Fruit fly (Drosophila melanogaster) whole organism, embryonic: ENCODE measurements around the gene dachs.

Experiments
- Atf6 ChIP-seq: fragments of 200-800 bp; sonication (Bioruptor generic); IDR thresholded peaks from 2 replicates; pipeline ENCODE4 v1.3.6; 2022; ENCODE audit warnings: missing biosample characterization, missing genetic modification characterization
- B-H2 ChIP-seq: fragments of 200-800 bp; sonication (Bioruptor generic); optimal IDR thresholded peaks from 2 replicates; lab custom pipeline; 2018; ENCODE audit warnings: missing biosample characterization, mild to moderate bottlenecking, missing genetic modification characterization
- BEAF-32 ChIP-seq: fragments of 200-800 bp; sonication (Bioruptor generic); optimal IDR thresholded peaks from 3 replicates; lab custom pipeline; 2017; ENCODE audit warnings: missing biosample characterization, missing genetic modification characterization, mild to moderate bottlenecking, moderate library complexity, missing genetic modification reagents
- CG10209 ChIP-seq: fragments of 200-800 bp; sonication (Bioruptor generic); optimal IDR thresholded peaks from 3 replicates; lab custom pipeline; 2017; ENCODE audit warnings: missing biosample characterization, mild to moderate bottlenecking, missing genetic modification characterization, missing genetic modification reagents
- CG10366 ChIP-seq: fragments of 200-800 bp; sonication (Bioruptor generic); IDR thresholded peaks from 2 replicates; pipeline ENCODE4 v1.3.6; 2022; ENCODE audit warnings: missing biosample characterization, missing genetic modification characterization
- CG10543 ChIP-seq: fragments of 200-800 bp; sonication (Bioruptor generic); optimal IDR thresholded peaks from 3 replicates; lab custom pipeline; 2017; ENCODE audit warnings: missing biosample characterization, mild to moderate bottlenecking, missing genetic modification characterization, moderate library complexity
- CG10654 ChIP-seq: fragments of 200-800 bp; sonication (Bioruptor generic); optimal IDR thresholded peaks from 2 replicates; lab custom pipeline; 2016; ENCODE audit warnings: missing biosample characterization, missing genetic modification characterization
- CG11504 ChIP-seq: fragments of 200-800 bp; sonication (Bioruptor generic); optimal IDR thresholded peaks from 3 replicates; lab custom pipeline; 2019; ENCODE audit warnings: missing biosample characterization, mild to moderate bottlenecking, missing genetic modification characterization, moderate library complexity
- CG13123 ChIP-seq: fragments of 200-800 bp; sonication (Bioruptor generic); optimal IDR thresholded peaks from 2 replicates; lab custom pipeline; 2016; ENCODE audit warnings: missing biosample characterization, missing genetic modification characterization
- CG14710 ChIP-seq: fragments of 200-800 bp; sonication (Bioruptor generic); optimal IDR thresholded peaks from 3 replicates; lab custom pipeline; 2019; ENCODE audit warnings: missing biosample characterization, mild to moderate bottlenecking, missing genetic modification characterization, moderate library complexity
- CG1647 ChIP-seq: fragments of 200-800 bp; sonication (Bioruptor generic); optimal IDR thresholded peaks from 3 replicates; lab custom pipeline; 2016; ENCODE audit warnings: missing biosample characterization, missing genetic modification characterization
- CG17802 ChIP-seq: fragments of 200-800 bp; sonication (Bioruptor generic); optimal IDR thresholded peaks from 2 replicates; lab custom pipeline; 2018; ENCODE audit warnings: missing biosample characterization, mild to moderate bottlenecking, missing genetic modification characterization, moderate library complexity
- CG1792 ChIP-seq: fragments of 200-800 bp; sonication (Bioruptor generic); optimal IDR thresholded peaks from 2 replicates; lab custom pipeline; 2016; ENCODE audit warnings: missing biosample characterization, missing genetic modification characterization
- CG2120 ChIP-seq: fragments of 200-800 bp; sonication (Bioruptor generic); optimal IDR thresholded peaks from 3 replicates; lab custom pipeline; 2016; ENCODE audit warnings: missing biosample characterization, missing genetic modification characterization
- CG2129 ChIP-seq: fragments of 200-800 bp; sonication (Bioruptor generic); IDR thresholded peaks from 2 replicates; pipeline ENCODE4 v1.3.6; 2022; ENCODE audit warnings: missing biosample characterization, missing genetic modification characterization; ENCODE audit not compliant: partially characterized antibody
- CG2712 ChIP-seq: fragments of 200-800 bp; optimal IDR thresholded peaks from 3 replicates; lab custom pipeline; 2019; ENCODE audit warnings: missing biosample characterization, mild to moderate bottlenecking, missing genetic modification characterization, moderate library complexity
- CG2889 ChIP-seq: fragments of 200-800 bp; sonication (Bioruptor generic); IDR thresholded peaks from 3 replicates; pipeline ENCODE4 v1.3.6; 2022; ENCODE audit warnings: missing biosample characterization, missing genetic modification characterization
- CG30020 ChIP-seq: fragments of 200-800 bp; optimal IDR thresholded peaks from 2 replicates; lab custom pipeline; 2019; ENCODE audit warnings: missing biosample characterization, mild to moderate bottlenecking, missing genetic modification characterization, moderate library complexity
- CG30431 ChIP-seq: fragments of 200-800 bp; sonication (Bioruptor generic); optimal IDR thresholded peaks from 2 replicates; lab custom pipeline; 2017; ENCODE audit warnings: missing biosample characterization, missing genetic modification characterization
- CG31365 ChIP-seq: fragments of 200-800 bp; sonication (Bioruptor generic); optimal IDR thresholded peaks from 2 replicates; lab custom pipeline; 2018; ENCODE audit warnings: missing biosample characterization, mild to moderate bottlenecking, missing genetic modification characterization
- CG42726 ChIP-seq: fragments of 200-800 bp; sonication (Bioruptor generic); IDR thresholded peaks from 2 replicates; pipeline ENCODE4 v1.3.6; 2022; ENCODE audit warnings: missing biosample characterization, missing genetic modification characterization; ENCODE audit not compliant: partially characterized antibody
- CG4424 ChIP-seq: fragments of 200-800 bp; sonication (Bioruptor generic); optimal IDR thresholded peaks from 3 replicates; lab custom pipeline; 2016; ENCODE audit warnings: missing biosample characterization, missing genetic modification characterization
- CG5245 ChIP-seq: fragments of 200-800 bp; sonication (Bioruptor generic); optimal IDR thresholded peaks from 3 replicates; lab custom pipeline; 2016; ENCODE audit warnings: missing biosample characterization, missing genetic modification characterization
- CG6689 ChIP-seq: fragments of 200-800 bp; sonication (Bioruptor generic); IDR thresholded peaks from 2 replicates; pipeline ENCODE4 v1.3.6; 2022; ENCODE audit warnings: missing biosample characterization, missing genetic modification characterization
- CG8924 ChIP-seq: fragments of 200-800 bp; optimal IDR thresholded peaks from 3 replicates; lab custom pipeline; 2019; ENCODE audit warnings: missing biosample characterization, mild to moderate bottlenecking, missing genetic modification characterization, moderate library complexity
- CG9609 ChIP-seq: fragments of 200-800 bp; sonication (Bioruptor generic); optimal IDR thresholded peaks from 3 replicates; lab custom pipeline; 2016; ENCODE audit warnings: missing biosample characterization, missing genetic modification characterization
- CG9727 ChIP-seq: fragments of 200-800 bp; sonication (Bioruptor generic); optimal IDR thresholded peaks from 3 replicates; lab custom pipeline; 2017; ENCODE audit warnings: missing biosample characterization, mild to moderate bottlenecking, missing genetic modification characterization
- Dll ChIP-seq: fragments of 200-800 bp; sonication (Bioruptor generic); IDR thresholded peaks from 4 replicates; pipeline ENCODE4 v1.3.6; 2022; ENCODE audit warnings: missing biosample characterization, missing genetic modification characterization; ENCODE audit not compliant: partially characterized antibody
- Fer2 ChIP-seq: fragments of 200-800 bp; sonication (Bioruptor generic); optimal IDR thresholded peaks from 2 replicates; lab custom pipeline; 2018; ENCODE audit warnings: missing biosample characterization, mild to moderate bottlenecking, missing genetic modification characterization, moderate library complexity
- Jarid2 ChIP-seq: fragments of 200-800 bp; sonication (Bioruptor generic); optimal IDR thresholded peaks from 3 replicates; lab custom pipeline; 2017; ENCODE audit warnings: mild to moderate bottlenecking, missing biosample characterization, missing genetic modification reagents, missing genetic modification characterization
- MESR4 ChIP-seq: fragments of 200-800 bp; sonication (Bioruptor generic); optimal IDR thresholded peaks from 2 replicates; lab custom pipeline; 2018; ENCODE audit warnings: missing biosample characterization, mild to moderate bottlenecking, missing genetic modification characterization, moderate library complexity
- Mrtf ChIP-seq: fragments of 200-800 bp; sonication (Bioruptor generic); IDR thresholded peaks from 3 replicates; pipeline ENCODE4 v1.3.6; 2022; ENCODE audit warnings: missing biosample characterization, missing genetic modification characterization
- Oaz ChIP-seq: fragments of 200-800 bp; sonication (Bioruptor generic); IDR thresholded peaks from 2 replicates; pipeline ENCODE4 v1.3.6; 2022; ENCODE audit warnings: missing biosample characterization, missing genetic modification characterization
- Six4 ChIP-seq: fragments of 200-800 bp; sonication (Bioruptor generic); optimal IDR thresholded peaks from 2 replicates; lab custom pipeline; 2016; ENCODE audit warnings: missing biosample characterization, missing genetic modification characterization
- Sox100B ChIP-seq: fragments of 200-800 bp; sonication (Bioruptor generic); optimal IDR thresholded peaks from 3 replicates; lab custom pipeline; 2018; ENCODE audit warnings: missing biosample characterization, mild to moderate bottlenecking, missing genetic modification characterization
- al ChIP-seq: fragments of 200-800 bp; sonication (Bioruptor generic); IDR thresholded peaks from 2 replicates; pipeline ENCODE4 v1.3.6; 2022; ENCODE audit warnings: missing biosample characterization, missing genetic modification characterization
- aop ChIP-seq: fragments of 200-800 bp; sonication (Bioruptor generic); IDR thresholded peaks from 2 replicates; pipeline ENCODE4 v1.3.6; 2022; ENCODE audit warnings: missing biosample characterization, missing genetic modification characterization
- ara ChIP-seq: fragments of 200-800 bp; sonication (Bioruptor generic); IDR thresholded peaks from 2 replicates; pipeline ENCODE4 v1.3.6; 2022; ENCODE audit warnings: missing biosample characterization, missing genetic modification characterization
- cad ChIP-seq: fragments of >200 bp; optimal IDR thresholded peaks from 2 replicates; lab custom pipeline; 2017; ENCODE audit warnings: missing biosample characterization, missing genetic modification characterization
- eve ChIP-seq, 2 experiments: fragments of >200 bp; optimal IDR thresholded peaks; 2 replicates each; lab custom pipeline; 2017; ENCODE audit warnings: missing biosample characterization in 2 of 2, missing genetic modification characterization in 2 of 2
- exex ChIP-seq: fragments of 200-800 bp; sonication (Bioruptor generic); optimal IDR thresholded peaks from 4 replicates; lab custom pipeline; 2018; ENCODE audit warnings: missing biosample characterization, mild to moderate bottlenecking, missing genetic modification characterization, moderate library complexity
- fd96Cb ChIP-seq: fragments of 200-800 bp; sonication (Bioruptor generic); optimal IDR thresholded peaks from 2 replicates; lab custom pipeline; 2018; ENCODE audit warnings: missing biosample characterization, mild to moderate bottlenecking, missing genetic modification characterization, moderate library complexity
- inv ChIP-seq: fragments of 200-800 bp; sonication (Bioruptor generic); IDR thresholded peaks from 2 replicates; pipeline ENCODE4 v1.3.6; 2022; ENCODE audit warnings: missing biosample characterization, missing genetic modification characterization; ENCODE audit not compliant: partially characterized antibody
- lab ChIP-seq: fragments of 200-800 bp; sonication (Bioruptor generic); optimal IDR thresholded peaks from 3 replicates; lab custom pipeline; 2017; ENCODE audit warnings: missing biosample characterization, missing genetic modification characterization, mild to moderate bottlenecking, moderate library complexity, missing genetic modification reagents
- odd ChIP-seq: fragments of 200-800 bp; sonication (Bioruptor generic); optimal IDR thresholded peaks from 2 replicates; lab custom pipeline; 2017; ENCODE audit warnings: missing biosample characterization, mild to moderate bottlenecking, missing genetic modification characterization
- ro ChIP-seq: fragments of 200-800 bp; sonication (Bioruptor generic); IDR thresholded peaks from 2 replicates; pipeline ENCODE4 v1.3.6; 2022; ENCODE audit warnings: missing biosample characterization, missing genetic modification characterization
- sens ChIP-seq: fragments of 200-800 bp; sonication (Bioruptor generic); peaks from one replicate; lab custom pipeline; 2016; ENCODE audit warnings: missing biosample characterization, missing genetic modification characterization
- slbo ChIP-seq: fragments of 200-800 bp; sonication (Bioruptor generic); IDR thresholded peaks from 2 replicates; pipeline ENCODE4 v1.3.6; 2022; ENCODE audit warnings: missing biosample characterization, missing genetic modification characterization
- sob ChIP-seq: fragments of 200-800 bp; sonication (Bioruptor generic); IDR thresholded peaks from 2 replicates; pipeline ENCODE4 v1.3.6; 2022; ENCODE audit warnings: missing biosample characterization, missing genetic modification characterization
- tap ChIP-seq: fragments of 200-800 bp; optimal IDR thresholded peaks from 3 replicates; lab custom pipeline; 2019; ENCODE audit warnings: missing biosample characterization, mild to moderate bottlenecking, missing genetic modification characterization, moderate library complexity
- wek ChIP-seq: fragments of 200-800 bp; sonication (Bioruptor generic); optimal IDR thresholded peaks from 3 replicates; lab custom pipeline; 2018; ENCODE audit warnings: missing biosample characterization, mild to moderate bottlenecking, missing genetic modification characterization, moderate library complexity
- zen ChIP-seq: fragments of 200-800 bp; sonication (Bioruptor generic); optimal IDR thresholded peaks from 3 replicates; lab custom pipeline; 2018; ENCODE audit warnings: missing biosample characterization, mild to moderate bottlenecking, missing genetic modification characterization, moderate library complexity

Gene dachs

DNA sequence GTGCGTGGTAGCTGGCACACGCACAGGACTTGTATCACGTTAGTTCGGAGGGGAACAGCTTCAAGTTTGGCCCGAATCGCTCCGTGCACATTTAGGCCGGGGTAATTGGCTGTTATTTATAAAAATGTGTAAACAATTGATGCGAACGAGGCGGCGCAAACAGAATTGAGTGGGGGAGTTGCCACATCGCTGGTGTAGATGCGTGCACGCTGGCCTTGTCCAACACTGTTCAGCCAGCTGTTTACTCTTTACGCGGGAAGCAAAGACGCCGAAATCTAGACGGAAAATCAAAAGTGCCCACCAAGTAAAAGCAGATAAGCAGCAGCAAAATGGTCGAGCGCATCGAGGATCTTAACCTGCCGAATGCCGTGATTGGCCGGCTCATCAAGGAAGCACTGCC, 29.4 kb upstream of the dachs start, which contains the start of the genes D12 and Chrac-14 (continued):
- TF ChIP-seq CG6689 (GFP tag; lab: Robert Waterston, UW) (no peak), CG10209 (GFP tag; lab: Kevin White, UChicago) (no peak), CG31365 (tag; lab: Kevin White, UChicago) (no peak), CG42726 (GFP tag; lab: Robert Waterston, UW) (no peak), sens (GFP tag; lab: Kevin White, UChicago) (peak; percentile 53), CG5245 (GFP tag; lab: Kevin White, UChicago) (no peak), CG10366 (GFP tag; lab: Robert Waterston, UW) (no peak), cad (GFP tag; lab: Kevin White, UChicago) (no peak), aop (GFP tag; lab: Robert Waterston, UW) (no peak), ro (GFP tag; lab: Robert Waterston, UW) (no peak), CG14710 (tag; lab: Kevin White, UChicago) (peak; percentile 29), Fer2 (tag; lab: Kevin White, UChicago) (no peak), sob (peak; percentile 69; the same call in 1 of the 2 replicates), CG13123 (GFP tag; lab: Kevin White, UChicago) (no peak), lab (no peak), BEAF-32 (GFP tag; lab: Kevin White, UChicago) (peak; percentile 26), CG10543 (GFP tag; lab: Kevin White, UChicago) (no peak), odd (GFP tag; lab: Kevin White, UChicago) (no peak), Dll (GFP tag; lab: Robert Waterston, UW) (0 out of 4 replicates have a peak, but pooled peaks have one; percentile 26), slbo (GFP tag; lab: Robert Waterston, UW) (peak; percentile 37; the same call in 1 of the 2 replicates), exex (tag; lab: Kevin White, UChicago) (no peak), CG9727 (no peak), CG4424 (GFP tag; lab: Kevin White, UChicago) (no peak), Six4 (GFP tag; lab: Kevin White, UChicago) (no peak), Atf6 (GFP tag; lab: Robert Waterston, UW) (no peak), ara (GFP tag; lab: Robert Waterston, UW) (no peak), Mrtf (GFP tag; lab: Robert Waterston, UW) (no peak), CG8924 (no peak), Sox100B (GFP tag; lab: Kevin White, UChicago) (no peak), CG11504 (tag; lab: Kevin White, UChicago) (no peak), CG10654 (GFP tag; lab: Kevin White, UChicago) (no peak), Jarid2 (GFP tag; lab: Kevin White, UChicago) (no peak), al (GFP tag; lab: Robert Waterston, UW) (no peak), CG17802 (tag; lab: Kevin White, UChicago) (no peak), CG2712 (no peak), eve (GFP tag; optimal IDR thresholded peaks at IDR 0.05; lab: Kevin White, UChicago) (no peak), CG1647 (no peak), CG30020 (tag; lab: Kevin White, UChicago) (no peak), Oaz (GFP tag; lab: Robert Waterston, UW) (no peak), inv (GFP tag; lab: Robert Waterston, UW) (no peak), CG2889 (GFP tag; lab: Robert Waterston, UW) (no peak), CG1792 (no peak), tap (tag; lab: Kevin White, UChicago) (no peak), MESR4 (GFP tag; lab: Kevin White, UChicago) (peak; percentile 42), CG2129 (GFP tag; lab: Robert Waterston, UW) (no peak), CG9609 (no peak), wek (GFP tag; lab: Kevin White, UChicago) (no peak), B-H2 (GFP tag; lab: Kevin White, UChicago) (peak; percentile 15), CG30431 (GFP tag; lab: Kevin White, UChicago) (no peak), zen (no peak), CG2120 (GFP tag; lab: Kevin White, UChicago) (no peak), fd96Cb (no peak)
